Fruit fly (Drosophila melanogaster): Measurements from ENCODE around the gene cdi.

The cdi gene

dm6 chr3R:19033238-19033637 is 60.8 kb downstream of the cdi start, which contains the start of gene CG6026:
TSS of gene CG6026 (plus strand) at chr3R:19033538.
- no peak for TF ChIP-seq noc (tag; optimal IDR thresholded peaks at IDR 0.05)

- peak; percentile 58 for TF ChIP-seq noc (tag; optimal IDR thresholded peaks at IDR 0.05)
Observed at dm6 chr3R:19031210-19031609, 62.9 kb downstream of the cdi start, which contains the start of the genes Prp18 and CG6013. TSS of gene Prp18 (minus strand) at chr3R:19031271. TSS of gene CG6013 (plus strand) at chr3R:19031503.

dm6 chr3R:19028758-19029157 is 65.3 kb downstream of the cdi start, which contains the start of the genes GatA and P5cr:
TSS of gene GatA (minus strand) at chr3R:19028857.
TSS of gene P5cr (plus strand) at chr3R:19028931.
- TF ChIP-seq noc (tag; optimal IDR thresholded peaks at IDR 0.05), result peak; percentile 78

dm6 chr3R:19027165-19027564 is 66.9 kb downstream of the cdi start, which contains the start of gene NP15.6:
TSS of gene NP15.6 (plus strand) at chr3R:19027368.
- TF ChIP-seq noc (tag; optimal IDR thresholded peaks at IDR 0.05), result no peak

- TF ChIP-seq noc (tag; optimal IDR thresholded peaks at IDR 0.05), result no peak
Observed at dm6 chr3R:19024761-19025160, 69.3 kb downstream of the cdi start, which contains the start of gene CG14285. TSS of gene CG14285 (plus strand) at chr3R:19025099.

- no peak for TF ChIP-seq noc (tag; optimal IDR thresholded peaks at IDR 0.05)
Observed at dm6 chr3R:19023862-19024261, 70.2 kb downstream of the cdi start, which contains the start of the genes CG6005 and CG14286. TSS of gene CG6005 (minus strand) at chr3R:19024030. TSS of gene CG14286 (plus strand) at chr3R:19024092.

- TF ChIP-seq noc (tag; optimal IDR thresholded peaks at IDR 0.05), result no peak
Observed at dm6 chr3R:19017318-19018043, 76.6 kb downstream of the cdi start.

dm6 chr3R:19015423-19015810 is 78.7 kb downstream of the cdi start:
- no peak for TF ChIP-seq noc (tag; optimal IDR thresholded peaks at IDR 0.05)

dm6 chr3R:19014742-19015422 is 79.2 kb downstream of the cdi start:
- no peak for TF ChIP-seq noc (tag; optimal IDR thresholded peaks at IDR 0.05)

dm6 chr3R:19014027-19014426 is 80.0 kb downstream of the cdi start:
- no peak for TF ChIP-seq noc (tag; optimal IDR thresholded peaks at IDR 0.05)

- no peak for TF ChIP-seq noc (tag; optimal IDR thresholded peaks at IDR 0.05)
Observed at dm6 chr3R:19011885-19012284, 82.2 kb downstream of the cdi start.

dm6 chr3R:19010923-19011322 is 83.1 kb downstream of the cdi start:
- no peak for TF ChIP-seq noc (tag; optimal IDR thresholded peaks at IDR 0.05)

dm6 chr3R:19001701-19002100 is 92.4 kb downstream of the cdi start:
- no peak for TF ChIP-seq noc (tag; optimal IDR thresholded peaks at IDR 0.05)

dm6 chr3R:18999906-19000451 is 94.1 kb downstream of the cdi start:
- TF ChIP-seq noc (tag; optimal IDR thresholded peaks at IDR 0.05), result no peak

dm6 chr3R:18998370-18998769 is 95.7 kb downstream of the cdi start:
- no peak for TF ChIP-seq noc (tag; optimal IDR thresholded peaks at IDR 0.05)

Data from whole organism, larva.